Worm (Caenorhabditis elegans) whole organism, L4/young adult: ENCODE data around the gene Y49E10.29.

Experiments used
- W03F9.2 ChIP-seq: fragments of 150-350 bp; optimal IDR thresholded peaks from 2 replicates; lab custom pipeline; 2014; ENCODE audit warnings: missing biosample characterization, missing genetic modification characterization
- him-1 ChIP-seq: sonication (generic microtip); optimal IDR thresholded peaks from 2 replicates; lab custom pipeline; 2016; ENCODE audit warnings: missing genotype, missing genetic modification reagents, missing genetic modification characterization, missing compliant biosample characterization

DNA sequence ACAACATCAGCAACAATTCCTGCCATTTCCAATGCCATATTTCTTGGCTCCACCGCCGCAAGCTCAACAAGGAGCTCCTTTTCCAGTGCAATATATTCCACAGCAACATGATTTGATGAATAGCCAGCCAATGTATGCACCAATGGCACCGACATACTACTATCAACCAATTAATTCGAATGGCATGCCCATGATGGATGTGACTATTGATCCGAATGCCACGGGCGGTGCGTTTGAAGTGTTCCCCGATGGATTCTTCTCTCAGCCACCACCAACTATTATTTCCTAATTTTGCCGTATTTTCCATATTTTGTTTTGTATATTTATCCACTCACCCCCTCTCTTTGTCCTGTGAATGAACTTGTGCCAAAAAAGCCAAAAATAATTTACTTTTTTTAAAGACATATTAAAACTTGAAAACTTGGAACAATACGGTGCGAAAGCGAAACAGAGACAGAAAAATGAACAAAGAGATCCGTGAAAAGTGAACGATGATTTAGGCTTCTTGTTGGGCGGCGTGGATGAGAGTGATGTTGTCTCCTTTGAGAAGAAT, 40.1 kb upstream of the Y49E10.29 start:
- TF ChIP-seq him-1 (no peak), W03F9.2 (tag; lab: Kevin White, UChicago) (no peak)
